Worm (Caenorhabditis elegans): ENCODE measurements around the gene gex-3.

DNA sequence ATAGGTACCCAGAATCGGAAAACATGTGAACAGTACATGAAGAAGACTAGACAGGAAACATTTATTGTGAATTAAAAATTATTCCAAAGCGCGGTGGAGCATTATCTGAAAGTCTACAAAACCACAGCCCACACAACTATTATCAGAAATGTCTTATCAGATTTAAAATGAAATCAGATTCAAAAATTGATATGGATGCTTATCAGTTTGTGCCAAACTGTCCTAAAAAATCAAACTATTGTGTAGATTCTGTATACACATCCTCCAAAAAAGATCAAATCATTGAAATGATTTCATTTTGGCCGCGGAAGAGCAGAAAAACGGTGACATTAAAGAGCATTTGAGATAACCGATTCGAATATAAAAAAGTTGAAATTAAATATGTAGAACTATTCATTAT, 31.2 kb downstream of the gex-3 start, which contains the start of gene irg-4:
- TF ChIP-seq unc-39 (tag; optimal IDR thresholded peaks at IDR 0.05) (no peak), fkh-2 (tag; optimal IDR thresholded peaks at IDR 0.05) (no peak), pha-4 (tag; optimal IDR thresholded peaks at IDR 0.05) (no peak), nhr-11 (tag; optimal IDR thresholded peaks at IDR 0.05) (no peak), skn-1 (tag; optimal IDR thresholded peaks at IDR 0.05) (no peak), tbx-2 (tag; optimal IDR thresholded peaks at IDR 0.05) (no peak), nhr-28 (tag; optimal IDR thresholded peaks at IDR 0.05) (no peak), ceh-9 (tag; optimal IDR thresholded peaks at IDR 0.05) (no peak), fos-1 (tag; optimal IDR thresholded peaks at IDR 0.05) (no peak), ama-1 (optimal IDR thresholded peaks at IDR 0.05) (no peak), eor-1 (tag; optimal IDR thresholded peaks at IDR 0.05) (no peak), fkh-10 (GFP tag; optimal IDR thresholded peaks at IDR 0.05) (no peak)
